Fruit fly (Drosophila melanogaster): ENCODE results near the gene S1P.
A peak's percentile ranks its signal among the peaks of the same experiment; 100 is the strongest.

Gene S1P

DNA sequence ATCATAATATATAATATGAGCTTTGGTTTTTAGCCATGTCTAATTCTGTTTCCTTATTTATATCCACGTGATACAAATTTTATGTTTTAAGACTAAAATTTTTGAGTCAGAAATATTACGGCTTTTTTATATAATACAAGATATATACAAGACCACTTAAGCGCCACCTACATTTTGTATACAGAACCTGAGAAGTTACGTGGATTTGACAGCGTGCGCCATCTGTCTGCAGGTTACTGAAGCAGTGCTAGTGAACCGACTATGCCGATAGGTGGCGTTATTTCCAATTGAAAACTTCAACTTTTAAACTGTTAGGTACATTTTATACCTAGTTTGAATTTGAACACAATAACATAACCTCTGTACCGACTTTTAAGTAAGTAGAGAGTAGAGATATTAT is 35.6 kb upstream of the S1P start (continued):
- TF ChIP-seq CG15514 (GFP tag; optimal IDR thresholded peaks at IDR 0.05), result peak; percentile 38
- TF ChIP-seq CG10147 (GFP tag; optimal IDR thresholded peaks at IDR 0.05), result peak; percentile 47
- TF ChIP-seq yki (optimal IDR thresholded peaks at IDR 0.05), result no peak
- TF ChIP-seq Sox100B (GFP tag; optimal IDR thresholded peaks at IDR 0.05), result no peak
- TF ChIP-seq pho (GFP tag; optimal IDR thresholded peaks at IDR 0.05), result peak; percentile 56
- peak in 1 of 3 experiments; percentile 26 for TF ChIP-seq lola (GFP tag; optimal IDR thresholded peaks at IDR 0.05)
- TF ChIP-seq dysf (GFP tag; IDR thresholded peaks at IDR 0.05), result peak; percentile 80
- TF ChIP-seq CG17385 (GFP tag; optimal IDR thresholded peaks at IDR 0.05), result peak; percentile 15
- no peak for TF ChIP-seq Lpt (GFP tag; optimal IDR thresholded peaks at IDR 0.05)
- TF ChIP-seq hbn (GFP tag; IDR thresholded peaks at IDR 0.05; ENCODE audit: partially characterized antibody), result no peak
- peak; percentile 96 for TF ChIP-seq CG11456 (GFP tag; IDR thresholded peaks at IDR 0.05)
- TF ChIP-seq mld (GFP tag; IDR thresholded peaks at IDR 0.05; ENCODE audit: partially characterized antibody), result no peak
- TF ChIP-seq CG6175 (GFP tag; IDR thresholded peaks at IDR 0.05), result peak; percentile 46; the same call in 1 of the 3 replicates
- TF ChIP-seq Dll (GFP tag; IDR thresholded peaks at IDR 0.05; ENCODE audit: partially characterized antibody), result no peak
- TF ChIP-seq CG11085 (GFP tag; IDR thresholded peaks at IDR 0.05), result peak; percentile 78
- TF ChIP-seq CG18764 (GFP tag; optimal IDR thresholded peaks at IDR 0.05), result peak; percentile 62
- no peak for TF ChIP-seq CG9437 (GFP tag; optimal IDR thresholded peaks at IDR 0.05)
- TF ChIP-seq CG1602 (GFP tag; optimal IDR thresholded peaks at IDR 0.05), result peak; percentile 82
- TF ChIP-seq crc (GFP tag; optimal IDR thresholded peaks at IDR 0.05), result no peak
- no peak for TF ChIP-seq dimm (GFP tag; IDR thresholded peaks at IDR 0.05)
- no peak for TF ChIP-seq CG8281 (tag; optimal IDR thresholded peaks at IDR 0.05)
- no peak for TF ChIP-seq Dip3 (GFP tag; optimal IDR thresholded peaks at IDR 0.05)
- TF ChIP-seq kni (GFP tag; optimal IDR thresholded peaks at IDR 0.05), result no peak
- no peak for TF ChIP-seq sima (GFP tag; optimal IDR thresholded peaks at IDR 0.05)
- TF ChIP-seq fru (optimal IDR thresholded peaks at IDR 0.05), result no peak
- TF ChIP-seq CG18011 (GFP tag; optimal IDR thresholded peaks at IDR 0.05), result no peak
- TF ChIP-seq CG10321 (GFP tag; IDR thresholded peaks at IDR 0.05), result no peak
- TF ChIP-seq Hand (GFP tag; optimal IDR thresholded peaks at IDR 0.05), result no peak
- TF ChIP-seq Jarid2 (GFP tag; optimal IDR thresholded peaks at IDR 0.05), result peak; percentile 35
- peak; percentile 53 for TF ChIP-seq CG4854 (GFP tag; optimal IDR thresholded peaks at IDR 0.05)
- TF ChIP-seq Sry-β (GFP tag; optimal IDR thresholded peaks at IDR 0.05), result no peak
- peak; percentile 75 for TF ChIP-seq Antp (GFP tag; optimal IDR thresholded peaks at IDR 0.05)
- TF ChIP-seq CG42726 (GFP tag; IDR thresholded peaks at IDR 0.05; ENCODE audit: partially characterized antibody), result peak; percentile 79
- peak; percentile 27 for TF ChIP-seq MTF-1 (GFP tag; optimal IDR thresholded peaks at IDR 0.05; ENCODE audit: borderline replicate concordance)
- TF ChIP-seq BtbVII (GFP tag; optimal IDR thresholded peaks at IDR 0.05), result no peak
- peak; percentile 76 for TF ChIP-seq CG32772 (GFP tag; IDR thresholded peaks at IDR 0.05)
- no peak for TF ChIP-seq CG6272 (GFP tag; IDR thresholded peaks at IDR 0.05)
- no peak for TF ChIP-seq Hmx (GFP tag; optimal IDR thresholded peaks at IDR 0.05)
- peak; percentile 46 for TF ChIP-seq CG33557 (GFP tag; optimal IDR thresholded peaks at IDR 0.05)
- peak; percentile 71 for TF ChIP-seq NC2β (GFP tag; optimal IDR thresholded peaks at IDR 0.05)
- TF ChIP-seq pan (optimal IDR thresholded peaks at IDR 0.05), result no peak
- TF ChIP-seq pan (GFP tag; optimal IDR thresholded peaks at IDR 0.05 in 1 of 2, IDR thresholded peaks at IDR 0.05 in 1 of 2), result peak in 1 of 2 experiments; percentile 68

DNA sequence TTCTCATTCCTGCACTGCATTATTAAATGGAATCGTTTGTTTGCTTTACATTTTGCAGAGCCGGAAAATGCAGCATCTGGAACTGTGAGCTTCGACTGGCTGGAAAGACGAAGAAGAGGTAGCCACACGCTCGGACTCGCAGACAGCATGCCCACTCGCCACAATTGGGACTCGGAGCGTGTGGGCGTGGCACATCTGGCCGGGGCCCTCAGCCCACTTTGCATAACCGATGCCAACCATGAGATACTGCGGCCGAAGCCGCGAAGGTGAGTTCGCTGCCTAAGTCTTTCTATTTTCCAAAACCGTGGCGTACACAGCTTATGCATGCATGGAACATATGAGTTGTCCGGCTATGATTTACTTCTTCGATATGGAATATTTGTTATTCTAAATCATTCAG is 34.9 kb upstream of the S1P start:
- TF ChIP-seq CG9437 (GFP tag; optimal IDR thresholded peaks at IDR 0.05) (no peak), grn (GFP tag; optimal IDR thresholded peaks at IDR 0.05) (peak; percentile 3), ind (GFP tag; optimal IDR thresholded peaks at IDR 0.05) (no peak), ems (GFP tag; optimal IDR thresholded peaks at IDR 0.05) (no peak), CG3995 (GFP tag; optimal IDR thresholded peaks at IDR 0.05) (no peak), CG11247 (GFP tag; IDR thresholded peaks at IDR 0.05) (peak; percentile 32; the same call in 1 of the 2 replicates), sr (GFP tag; IDR thresholded peaks at IDR 0.05) (peak; percentile 84), CG12769 (tag; optimal IDR thresholded peaks at IDR 0.05) (peak; percentile 23), vvl (GFP tag; IDR thresholded peaks at IDR 0.05) (peak; percentile 69; the same call in 1 of the 2 replicates), Opbp (GFP tag; IDR thresholded peaks at IDR 0.05; ENCODE audit: partially characterized antibody) (0 out of 3 replicates have a peak, but pooled peaks have one; percentile 39), Med (GFP tag) (peak; percentile 11), Ets65A (GFP tag) (peak; percentile 10), CG3065 (GFP tag; optimal IDR thresholded peaks at IDR 0.05) (no peak)
